Fruit fly (Drosophila melanogaster) whole organism, pupa: ENCODE data around the gene Cp15.

ENCODE experiments used
- CG10348 ChIP-seq: fragments of 200-800 bp; sonication (Bioruptor generic); IDR thresholded peaks from 2 replicates; pipeline ENCODE4 v1.3.6; 2022; ENCODE audit warnings: missing biosample characterization, missing genetic modification characterization
- CG12605 ChIP-seq: fragments of 200-800 bp; sonication (Bioruptor generic); IDR thresholded peaks from 2 replicates; pipeline ENCODE4 v1.3.6; 2022; ENCODE audit warnings: missing biosample characterization, missing genetic modification characterization
- CG13204 ChIP-seq: fragments of 200-800 bp; sonication (Bioruptor generic); optimal IDR thresholded peaks from 2 replicates; lab custom pipeline; 2018; ENCODE audit warnings: missing biosample characterization, mild to moderate bottlenecking, missing genetic modification characterization, moderate library complexity
- CG14655 ChIP-seq: fragments of 200-800 bp; sonication (Bioruptor generic); optimal IDR thresholded peaks from 3 replicates; lab custom pipeline; 2017; ENCODE audit warnings: mild to moderate bottlenecking, missing biosample characterization, missing genetic modification reagents, missing genetic modification characterization
- CG15710 ChIP-seq: fragments of 200-800 bp; sonication (Bioruptor generic); optimal IDR thresholded peaks from 2 replicates; lab custom pipeline; 2018; ENCODE audit warnings: missing biosample characterization, mild to moderate bottlenecking, missing genetic modification characterization, moderate library complexity
- CG17806 ChIP-seq: fragments of 200-800 bp; sonication (Bioruptor generic); optimal IDR thresholded peaks from 2 replicates; lab custom pipeline; 2018; ENCODE audit warnings: missing biosample characterization, mild to moderate bottlenecking, missing genetic modification characterization, moderate library complexity
- CG32121 ChIP-seq: fragments of 200-800 bp; sonication (Bioruptor generic); IDR thresholded peaks from 2 replicates; pipeline ENCODE4 v1.3.6; 2022; ENCODE audit warnings: missing biosample characterization, missing genetic modification characterization
- CG34367 ChIP-seq: fragments of 200-800 bp; sonication (Bioruptor generic); optimal IDR thresholded peaks from 2 replicates; lab custom pipeline; 2018; ENCODE audit warnings: missing biosample characterization, mild to moderate bottlenecking, missing genetic modification characterization
- CG4496 ChIP-seq: fragments of 200-800 bp; sonication (Bioruptor generic); IDR thresholded peaks from 3 replicates; pipeline ENCODE4 v1.3.6; 2022; ENCODE audit warnings: missing biosample characterization, missing genetic modification characterization
- CG8159 ChIP-seq: fragments of 200-800 bp; sonication (Bioruptor generic); optimal IDR thresholded peaks from 3 replicates; lab custom pipeline; 2018; ENCODE audit warnings: missing biosample characterization, mild to moderate bottlenecking, missing genetic modification characterization, moderate library complexity
- CG8301 ChIP-seq: fragments of 200-800 bp; sonication (Bioruptor generic); optimal IDR thresholded peaks from 2 replicates; lab custom pipeline; 2018; ENCODE audit warnings: missing biosample characterization, mild to moderate bottlenecking, missing genetic modification characterization
- CG9948 ChIP-seq: fragments of 200-800 bp; sonication (Bioruptor generic); optimal IDR thresholded peaks from 2 replicates; lab custom pipeline; 2018; ENCODE audit warnings: missing biosample characterization, mild to moderate bottlenecking, missing genetic modification characterization, moderate library complexity
- D1 ChIP-seq: fragments of 200-800 bp; sonication (Bioruptor generic); optimal IDR thresholded peaks from 2 replicates; lab custom pipeline; 2018; ENCODE audit warnings: missing biosample characterization, mild to moderate bottlenecking, missing genetic modification characterization, moderate library complexity
- EcR ChIP-seq: fragments of 200-800 bp; sonication (Bioruptor generic); optimal IDR thresholded peaks from 3 replicates; lab custom pipeline; 2019; ENCODE audit warnings: missing biosample characterization, missing genetic modification characterization, mild to moderate bottlenecking, moderate library complexity, missing genetic modification reagents
- Ets98B ChIP-seq: fragments of 200-800 bp; sonication (Bioruptor generic); IDR thresholded peaks from 2 replicates; pipeline ENCODE4 v1.3.6; 2022; ENCODE audit warnings: missing biosample characterization, missing genetic modification characterization
- Pif1A ChIP-seq: fragments of 200-800 bp; sonication (Bioruptor generic); optimal IDR thresholded peaks from 3 replicates; lab custom pipeline; 2016; ENCODE audit warnings: missing biosample characterization, missing genetic modification characterization
- Pif1B ChIP-seq: fragments of 200-800 bp; sonication (Bioruptor generic); optimal IDR thresholded peaks from 3 replicates; lab custom pipeline; 2016; ENCODE audit warnings: missing biosample characterization, missing genetic modification characterization
- Snoo ChIP-seq: fragments of 200-800 bp; sonication (Bioruptor generic); optimal IDR thresholded peaks from 3 replicates; lab custom pipeline; 2017; ENCODE audit warnings: missing biosample characterization, mild to moderate bottlenecking, missing genetic modification characterization, inconsistent platforms
- fd96Ca ChIP-seq: fragments of 200-800 bp; sonication (Bioruptor generic); IDR thresholded peaks from 3 replicates; pipeline ENCODE4 v1.3.6; 2022; ENCODE audit warnings: missing biosample characterization, missing genetic modification characterization
- gl ChIP-seq: fragments of 200-800 bp; sonication (Bioruptor generic); optimal IDR thresholded peaks from 2 replicates; lab custom pipeline; 2018; ENCODE audit warnings: missing biosample characterization, mild to moderate bottlenecking, missing genetic modification characterization
- rn ChIP-seq: fragments of 200-800 bp; sonication (Bioruptor generic); IDR thresholded peaks from 2 replicates; pipeline ENCODE4 v1.3.6; 2022; ENCODE audit warnings: missing biosample characterization, missing genetic modification characterization

Gene Cp15

DNA sequence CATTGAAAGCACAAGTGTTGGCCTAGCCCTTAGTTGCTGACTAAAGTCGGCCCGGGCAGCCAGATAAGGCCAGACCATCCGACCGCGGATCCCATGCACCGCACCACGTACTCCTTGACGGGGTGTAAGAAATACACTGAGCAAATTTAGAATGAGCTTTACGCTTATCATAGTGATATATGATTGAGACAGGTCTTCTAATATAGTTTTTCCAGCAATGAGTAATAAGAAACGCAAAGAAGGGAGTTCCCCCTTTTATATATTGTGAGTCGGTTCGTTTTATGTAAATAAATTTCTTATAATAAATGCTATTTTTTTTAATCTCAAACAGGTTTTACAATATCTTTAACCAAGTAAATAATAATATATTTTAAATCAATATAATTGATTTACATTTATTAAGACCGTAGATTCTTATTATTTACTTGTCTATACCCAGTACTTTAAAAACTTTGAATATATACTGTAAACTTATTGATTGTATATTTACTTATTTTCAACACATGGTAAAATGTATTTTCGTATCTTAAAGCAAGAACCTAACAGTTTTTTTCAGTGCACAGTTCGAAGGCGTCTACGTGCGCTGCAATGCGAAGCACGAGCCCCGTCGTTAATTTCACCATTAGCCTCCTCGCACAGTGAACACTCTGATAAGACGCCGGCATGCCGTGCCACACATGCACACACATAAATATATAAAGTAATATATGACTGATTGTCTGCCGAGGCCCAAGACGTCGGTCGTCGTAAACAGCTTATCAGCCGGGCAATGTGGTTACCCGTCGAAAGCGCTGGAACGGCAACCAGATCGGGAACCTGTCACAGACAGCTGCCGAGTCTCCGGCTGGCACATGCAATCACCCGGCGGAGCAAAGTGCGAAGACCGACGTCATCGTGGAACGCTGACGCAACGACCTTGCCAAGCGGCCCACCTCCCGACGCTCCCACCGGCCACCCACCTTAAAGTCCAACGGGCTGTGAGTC, 36.1 kb upstream of the Cp15 start:
- peak; percentile 66 for TF ChIP-seq CG4496
- TF ChIP-seq gl = peak; percentile 81
- peak; percentile 8 for TF ChIP-seq CG34367 (tag; lab: Kevin White, UChicago)
- TF ChIP-seq CG9948 (tag; lab: Kevin White, UChicago) = peak; percentile 35
- TF ChIP-seq CG17806 (tag; lab: Kevin White, UChicago) = peak; percentile 9
- peak; percentile 48 for TF ChIP-seq Snoo
- TF ChIP-seq CG15710 (tag; lab: Kevin White, UChicago) = peak; percentile 50
- TF ChIP-seq Ets98B (GFP tag; lab: Robert Waterston, UW) = peak; percentile 48
- TF ChIP-seq CG32121 (GFP tag; lab: Robert Waterston, UW) = no peak
- TF ChIP-seq EcR (GFP tag; lab: Kevin White, UChicago) = peak; percentile 75
- TF ChIP-seq CG8159 (tag; lab: Kevin White, UChicago) = peak; percentile 59
- peak; percentile 26 for TF ChIP-seq D1
- TF ChIP-seq rn (GFP tag; lab: Robert Waterston, UW) = 0 out of 2 replicates have a peak, but pooled peaks have one; percentile 11
- peak; percentile 56 for TF ChIP-seq CG14655 (GFP tag; lab: Kevin White, UChicago)
- peak; percentile 11 for TF ChIP-seq Pif1A
- TF ChIP-seq Pif1B = no peak
- TF ChIP-seq CG13204 (GFP tag; lab: Kevin White, UChicago) = peak; percentile 64
- TF ChIP-seq CG12605 (GFP tag; lab: Robert Waterston, UW) = peak; percentile 46
- TF ChIP-seq CG10348 (GFP tag; lab: Robert Waterston, UW) = no peak
- peak; percentile 11 for TF ChIP-seq CG8301 (tag; lab: Kevin White, UChicago)
- TF ChIP-seq fd96Ca (GFP tag; lab: Robert Waterston, UW) = peak; percentile 57; the same call in 1 of the 3 replicates

dm6 chr3L:8693558-8694502, 34.5 kb upstream of the Cp15 start:
- TF ChIP-seq CG8301 (tag; lab: Kevin White, UChicago) (peak; percentile 36), Ets98B (GFP tag; lab: Robert Waterston, UW) (peak; percentile 76), CG12605 (GFP tag; lab: Robert Waterston, UW) (peak; percentile 74), CG17806 (tag; lab: Kevin White, UChicago) (no peak), CG4496 (peak; percentile 69; the same call in 2 of the 3 replicates), CG15710 (tag; lab: Kevin White, UChicago) (no peak), EcR (GFP tag; lab: Kevin White, UChicago) (no peak), CG8159 (tag; lab: Kevin White, UChicago) (no peak), D1 (no peak), Pif1B (no peak), CG10348 (GFP tag; lab: Robert Waterston, UW) (no peak), Pif1A (no peak), CG32121 (GFP tag; lab: Robert Waterston, UW) (peak; percentile 62; the same call in 1 of the 2 replicates), CG9948 (tag; lab: Kevin White, UChicago) (no peak), CG34367 (tag; lab: Kevin White, UChicago) (no peak), CG13204 (GFP tag; lab: Kevin White, UChicago) (no peak), Snoo (no peak), CG14655 (GFP tag; lab: Kevin White, UChicago) (peak; percentile 47), gl (no peak), fd96Ca (GFP tag; lab: Robert Waterston, UW) (peak; percentile 64; the same call in 2 of the 3 replicates), rn (GFP tag; lab: Robert Waterston, UW) (0 out of 2 replicates have a peak, but pooled peaks have one; percentile 24)

- no peak for TF ChIP-seq CG14655 (GFP tag; lab: Kevin White, UChicago)
- no peak for TF ChIP-seq EcR (GFP tag; lab: Kevin White, UChicago)
- TF ChIP-seq Snoo = no peak
- no peak for TF ChIP-seq Ets98B (GFP tag; lab: Robert Waterston, UW)
- no peak for TF ChIP-seq Pif1A
- no peak for TF ChIP-seq CG34367 (tag; lab: Kevin White, UChicago)
Observed at dm6 chr3L:8695959-8696358, 32.3 kb upstream of the Cp15 start.

- TF ChIP-seq CG17806 (tag; lab: Kevin White, UChicago) = no peak
- peak; percentile 38 for TF ChIP-seq Ets98B (GFP tag; lab: Robert Waterston, UW)
- TF ChIP-seq CG9948 (tag; lab: Kevin White, UChicago) = no peak
- TF ChIP-seq CG32121 (GFP tag; lab: Robert Waterston, UW) = peak; percentile 71
- peak; percentile 44 for TF ChIP-seq Pif1A
- TF ChIP-seq fd96Ca (GFP tag; lab: Robert Waterston, UW) = no peak
- TF ChIP-seq CG10348 (GFP tag; lab: Robert Waterston, UW) = no peak
- peak; percentile 6 for TF ChIP-seq gl
- TF ChIP-seq EcR (GFP tag; lab: Kevin White, UChicago) = peak; percentile 74
- peak; percentile 1 for TF ChIP-seq CG34367 (tag; lab: Kevin White, UChicago)
- peak; percentile 34 for TF ChIP-seq Pif1B
- peak; percentile 72 for TF ChIP-seq CG4496
- peak; percentile 29 for TF ChIP-seq CG8159 (tag; lab: Kevin White, UChicago)
- TF ChIP-seq rn (GFP tag; lab: Robert Waterston, UW) = 0 out of 2 replicates have a peak, but pooled peaks have one; percentile 24
- no peak for TF ChIP-seq CG8301 (tag; lab: Kevin White, UChicago)
- no peak for TF ChIP-seq D1
- TF ChIP-seq Snoo = peak; percentile 59
- TF ChIP-seq CG14655 (GFP tag; lab: Kevin White, UChicago) = peak; percentile 24
- TF ChIP-seq CG13204 (GFP tag; lab: Kevin White, UChicago) = peak; percentile 91
- peak; percentile 11 for TF ChIP-seq CG15710 (tag; lab: Kevin White, UChicago)
- TF ChIP-seq CG12605 (GFP tag; lab: Robert Waterston, UW) = no peak
Observed at dm6 chr3L:8696487-8696954, 31.8 kb upstream of the Cp15 start.
